Worm (Caenorhabditis elegans): ENCODE data around the gene F16B4.2.

The F16B4.2 gene

DNA sequence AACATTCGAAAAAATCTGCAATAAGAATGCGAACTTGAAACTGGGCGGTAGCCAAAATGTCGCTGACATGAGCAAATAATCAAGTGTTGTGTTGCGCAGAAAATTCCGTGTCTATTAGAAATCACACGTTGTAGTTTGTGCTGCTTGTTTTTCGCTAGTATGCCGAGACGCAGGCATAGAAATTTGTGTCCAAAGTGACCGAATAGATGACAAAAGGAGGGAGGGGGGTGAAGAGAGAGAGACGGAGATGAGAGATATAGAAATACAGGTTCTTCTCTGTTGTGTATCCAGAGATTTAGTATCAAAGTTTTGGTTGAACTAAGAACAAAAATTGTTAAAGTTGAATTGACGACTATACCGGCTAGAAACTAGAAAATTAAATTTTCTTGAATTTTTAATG, 26.4 kb downstream of the F16B4.2 start (continued):
- TF ChIP-seq mml-1 (tag; optimal IDR thresholded peaks at IDR 0.05) (no peak), nhr-23 (tag; optimal IDR thresholded peaks at IDR 0.05) (peak; percentile 49), nhr-77 (tag; optimal IDR thresholded peaks at IDR 0.05) (peak; percentile 44), nhr-12 (tag; optimal IDR thresholded peaks at IDR 0.05) (no peak), elt-1 (tag; optimal IDR thresholded peaks at IDR 0.05) (no peak), lsy-12 (tag; optimal IDR thresholded peaks at IDR 0.05) (no peak), lin-39 (tag; optimal IDR thresholded peaks at IDR 0.05) (no peak), ceh-9 (tag; optimal IDR thresholded peaks at IDR 0.05) (no peak), nhr-28 (tag; optimal IDR thresholded peaks at IDR 0.05) (no peak), unc-39 (tag; optimal IDR thresholded peaks at IDR 0.05) (no peak), unc-62 (GFP tag; optimal IDR thresholded peaks at IDR 0.05) (no peak)

- no peak for TF ChIP-seq sea-2 (GFP tag; optimal IDR thresholded peaks at IDR 0.05)
- peak; percentile 11 for TF ChIP-seq pha-4 (tag; optimal IDR thresholded peaks at IDR 0.05)
- peak; percentile 50 for TF ChIP-seq nhr-28 (tag; optimal IDR thresholded peaks at IDR 0.05)
- peak; percentile 66 for TF ChIP-seq nhr-77 (tag; optimal IDR thresholded peaks at IDR 0.05)
- TF ChIP-seq ZK546.5 (tag; optimal IDR thresholded peaks at IDR 0.05), result peak; percentile 47
Measured at ce11 chrV:1629329-1629728, 28.5 kb downstream of the F16B4.2 start, which contains the start of gene nhr-238. nhr-238 (minus strand) TSS chrV:1629432.

DNA sequence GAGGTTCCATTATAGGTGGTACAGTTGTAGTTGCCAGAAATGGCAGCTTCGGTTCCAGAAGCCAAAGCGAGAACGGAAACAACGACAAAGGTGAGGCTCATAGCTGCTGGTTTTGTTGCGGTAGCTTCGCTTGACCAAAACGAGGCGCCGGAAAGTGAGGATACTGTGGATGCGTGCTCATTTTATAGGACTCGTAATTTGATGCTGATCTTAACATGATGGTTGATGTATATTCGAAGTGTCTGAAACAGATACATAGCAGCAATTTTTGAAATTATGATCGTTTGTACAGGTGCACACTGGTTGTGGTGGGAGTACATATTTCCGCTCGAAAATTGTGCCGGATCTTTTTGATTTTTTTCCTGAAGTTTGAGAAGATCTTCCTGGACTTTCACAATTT, 30.3 kb downstream of the F16B4.2 start, which contains the start of gene Y46H3D.8:
Y46H3D.8 (minus strand) TSS at position 101 of the 400 bp plus-strand sequence.
- TF ChIP-seq nhr-23 (tag; optimal IDR thresholded peaks at IDR 0.05) (no peak), nhr-76 (tag; optimal IDR thresholded peaks at IDR 0.05) (no peak)

ce11 chrV:1631717-1632116, 30.9 kb downstream of the F16B4.2 start, which contains the start of gene irld-17:
irld-17 (plus strand) TSS chrV:1632017.
- TF ChIP-seq ceh-9 (tag; optimal IDR thresholded peaks at IDR 0.05) (no peak), lin-15B (tag; optimal IDR thresholded peaks at IDR 0.05) (no peak), tbx-2 (tag; optimal IDR thresholded peaks at IDR 0.05) (no peak), nhr-11 (tag; optimal IDR thresholded peaks at IDR 0.05) (no peak), nhr-67 (tag; optimal IDR thresholded peaks at IDR 0.05) (no peak), nhr-23 (tag; optimal IDR thresholded peaks at IDR 0.05) (no peak), ztf-4 (tag; optimal IDR thresholded peaks at IDR 0.05) (no peak)

ce11 chrV:1635859-1636258, 35.0 kb downstream of the F16B4.2 start, which contains the start of gene str-222:
str-222 (plus strand) TSS chrV:1636159.
- TF ChIP-seq zag-1 (tag; optimal IDR thresholded peaks at IDR 0.05) (no peak), nhr-12 (tag; optimal IDR thresholded peaks at IDR 0.05) (no peak), mdl-1 (tag; optimal IDR thresholded peaks at IDR 0.05) (no peak), daf-12 (tag; optimal IDR thresholded peaks at IDR 0.05) (no peak), R02D3.7 (tag; optimal IDR thresholded peaks at IDR 0.05) (no peak), ztf-4 (tag; optimal IDR thresholded peaks at IDR 0.05) (no peak), fos-1 (tag; optimal IDR thresholded peaks at IDR 0.05) (no peak), ztf-11 (tag; optimal IDR thresholded peaks at IDR 0.05) (no peak), fkh-10 (GFP tag; optimal IDR thresholded peaks at IDR 0.05) (no peak), ceh-82 (tag; optimal IDR thresholded peaks at IDR 0.05) (no peak), hmg-11 (tag; optimal IDR thresholded peaks at IDR 0.05) (no peak), snpc-4 (tag; optimal IDR thresholded peaks at IDR 0.05) (no peak), elt-3 (tag; optimal IDR thresholded peaks at IDR 0.05) (no peak), ceh-28 (tag; optimal IDR thresholded peaks at IDR 0.05) (no peak), eor-1 (tag; optimal IDR thresholded peaks at IDR 0.05) (no peak), nhr-67 (tag; optimal IDR thresholded peaks at IDR 0.05) (no peak), mml-1 (tag; optimal IDR thresholded peaks at IDR 0.05) (no peak), sea-2 (GFP tag; optimal IDR thresholded peaks at IDR 0.05) (no peak), lsy-12 (tag; optimal IDR thresholded peaks at IDR 0.05) (no peak), nhr-11 (tag; optimal IDR thresholded peaks at IDR 0.05) (no peak)

ce11 chrV:1640008-1640407, 39.2 kb downstream of the F16B4.2 start, which contains the start of gene str-221:
str-221 (plus strand) TSS chrV:1640308.
- TF ChIP-seq nfya-1 (tag; optimal IDR thresholded peaks at IDR 0.05; ENCODE audit: insufficient read depth) (no peak), ceh-82 (tag; optimal IDR thresholded peaks at IDR 0.05) (no peak), nhr-25 (tag; optimal IDR thresholded peaks at IDR 0.05) (no peak), jun-1 (tag; optimal IDR thresholded peaks at IDR 0.05) (no peak), tbx-2 (tag; optimal IDR thresholded peaks at IDR 0.05) (no peak), ZK546.5 (tag; optimal IDR thresholded peaks at IDR 0.05) (no peak), elt-1 (tag; optimal IDR thresholded peaks at IDR 0.05) (no peak), pqm-1 (tag; optimal IDR thresholded peaks at IDR 0.05) (no peak), ztf-4 (tag; optimal IDR thresholded peaks at IDR 0.05) (no peak), ceh-16 (tag; optimal IDR thresholded peaks at IDR 0.05) (no peak)

All from whole organism, L3 larva.